Worm (Caenorhabditis elegans): ENCODE measurements around the gene sre-4.

Gene sre-4

ce11 chrIV:9810633-9811032 lies 26.0 kb upstream of the sre-4 start, which contains the start of gene dct-15:
Gene dct-15 (minus strand): TSS chrIV:9810733.
- TF ChIP-seq ztf-4 (tag; optimal IDR thresholded peaks at IDR 0.05) (no peak), ztf-11 (tag; optimal IDR thresholded peaks at IDR 0.05) (no peak), sea-2 (GFP tag; optimal IDR thresholded peaks at IDR 0.05) (no peak), nhr-67 (tag; optimal IDR thresholded peaks at IDR 0.05) (no peak), unc-39 (tag; optimal IDR thresholded peaks at IDR 0.05) (no peak), nhr-23 (tag; optimal IDR thresholded peaks at IDR 0.05) (no peak), snpc-4 (tag; optimal IDR thresholded peaks at IDR 0.05) (no peak), ama-1 (optimal IDR thresholded peaks at IDR 0.05) (no peak)

ce11 chrIV:9803544-9803943 lies 19.0 kb upstream of the sre-4 start:
- TF ChIP-seq fkh-2 (tag; optimal IDR thresholded peaks at IDR 0.05): no peak
- TF ChIP-seq ztf-4 (tag; optimal IDR thresholded peaks at IDR 0.05): no peak
- TF ChIP-seq tbx-2 (tag; optimal IDR thresholded peaks at IDR 0.05): no peak
- TF ChIP-seq nhr-28 (tag; optimal IDR thresholded peaks at IDR 0.05): no peak
- TF ChIP-seq eor-1 (tag; optimal IDR thresholded peaks at IDR 0.05): no peak
- peak; percentile 58 for TF ChIP-seq pqm-1 (tag; optimal IDR thresholded peaks at IDR 0.05)
- TF ChIP-seq ceh-16 (tag; optimal IDR thresholded peaks at IDR 0.05): no peak
- TF ChIP-seq snpc-4 (tag; optimal IDR thresholded peaks at IDR 0.05): peak; percentile 52
- no peak for TF ChIP-seq ceh-9 (tag; optimal IDR thresholded peaks at IDR 0.05)
- TF ChIP-seq ceh-28 (tag; optimal IDR thresholded peaks at IDR 0.05): peak; percentile 57
- TF ChIP-seq mml-1 (tag; optimal IDR thresholded peaks at IDR 0.05): no peak
- TF ChIP-seq sea-2 (GFP tag; optimal IDR thresholded peaks at IDR 0.05): no peak
- no peak for TF ChIP-seq egl-5 (tag; optimal IDR thresholded peaks at IDR 0.05)
- TF ChIP-seq egl-27 (tag; optimal IDR thresholded peaks at IDR 0.05): peak; percentile 23
- TF ChIP-seq lin-39 (tag; optimal IDR thresholded peaks at IDR 0.05): no peak
- TF ChIP-seq nhr-237 (tag; optimal IDR thresholded peaks at IDR 0.05): no peak
- TF ChIP-seq aly-2 (tag; optimal IDR thresholded peaks at IDR 0.05): no peak
- no peak for TF ChIP-seq hmg-11 (tag; optimal IDR thresholded peaks at IDR 0.05)
- no peak for TF ChIP-seq nhr-11 (tag; optimal IDR thresholded peaks at IDR 0.05)
- TF ChIP-seq nhr-76 (tag; optimal IDR thresholded peaks at IDR 0.05): no peak
- peak; percentile 64 for TF ChIP-seq nhr-43 (tag; optimal IDR thresholded peaks at IDR 0.05; ENCODE audit: poor library complexity, severe bottlenecking)
- no peak for TF ChIP-seq nhr-12 (tag; optimal IDR thresholded peaks at IDR 0.05)
- no peak for TF ChIP-seq skn-1 (tag; optimal IDR thresholded peaks at IDR 0.05)
- no peak for TF ChIP-seq zag-1 (tag; optimal IDR thresholded peaks at IDR 0.05)
- no peak for TF ChIP-seq elt-1 (tag; optimal IDR thresholded peaks at IDR 0.05)
- TF ChIP-seq nhr-77 (tag; optimal IDR thresholded peaks at IDR 0.05): no peak
- peak; percentile 35 for TF ChIP-seq lsy-12 (tag; optimal IDR thresholded peaks at IDR 0.05)
- TF ChIP-seq unc-62 (GFP tag; optimal IDR thresholded peaks at IDR 0.05): no peak
- no peak for TF ChIP-seq mdl-1 (tag; optimal IDR thresholded peaks at IDR 0.05)
- peak; percentile 76 for TF ChIP-seq pha-4 (tag; optimal IDR thresholded peaks at IDR 0.05)
- no peak for TF ChIP-seq ceh-82 (tag; optimal IDR thresholded peaks at IDR 0.05)
- no peak for TF ChIP-seq unc-39 (tag; optimal IDR thresholded peaks at IDR 0.05)
- peak; percentile 29 for TF ChIP-seq lin-15B (tag; optimal IDR thresholded peaks at IDR 0.05)
- TF ChIP-seq jun-1 (tag; optimal IDR thresholded peaks at IDR 0.05): peak; percentile 55
- peak; percentile 38 for TF ChIP-seq nfya-1 (tag; optimal IDR thresholded peaks at IDR 0.05; ENCODE audit: insufficient read depth)
- no peak for TF ChIP-seq nhr-67 (tag; optimal IDR thresholded peaks at IDR 0.05)
- TF ChIP-seq elt-3 (tag; optimal IDR thresholded peaks at IDR 0.05): no peak
- peak; percentile 82 for TF ChIP-seq elt-2 (tag; optimal IDR thresholded peaks at IDR 0.05)
- peak; percentile 79 for TF ChIP-seq ama-1 (optimal IDR thresholded peaks at IDR 0.05)
- peak; percentile 90 for TF ChIP-seq nhr-23 (tag; optimal IDR thresholded peaks at IDR 0.05)
- TF ChIP-seq ZK546.5 (tag; optimal IDR thresholded peaks at IDR 0.05): no peak
- no peak for TF ChIP-seq fos-1 (tag; optimal IDR thresholded peaks at IDR 0.05)
- TF ChIP-seq fkh-10 (GFP tag; optimal IDR thresholded peaks at IDR 0.05): no peak
- TF ChIP-seq nhr-25 (tag; optimal IDR thresholded peaks at IDR 0.05): peak; percentile 74
- no peak for TF ChIP-seq R02D3.7 (tag; optimal IDR thresholded peaks at IDR 0.05)
- no peak for TF ChIP-seq daf-12 (tag; optimal IDR thresholded peaks at IDR 0.05)
- TF ChIP-seq ztf-11 (tag; optimal IDR thresholded peaks at IDR 0.05): no peak
